Fruit fly (Drosophila melanogaster) ovary, adult (tissue): ENCODE results near the gene CG32023.

ENCODE experiments used
- CG17801 ChIP-seq: fragments of 200-800 bp; optimal IDR thresholded peaks from 2 replicates; lab custom pipeline; 2019; ENCODE audit warnings: missing biosample characterization, mild to moderate bottlenecking, missing genetic modification characterization, moderate library complexity; ENCODE audit not compliant: partially characterized antibody

CG32023 gene

dm6 chr3L:8830954-8831353 lies 27.0 kb upstream of the CG32023 start:
- no peak for TF ChIP-seq CG17801 (GFP tag; lab: Kevin White, UChicago)

dm6 chr3L:8830017-8830702 lies 26.2 kb upstream of the CG32023 start:
- no peak for TF ChIP-seq CG17801 (GFP tag; lab: Kevin White, UChicago)

DNA sequence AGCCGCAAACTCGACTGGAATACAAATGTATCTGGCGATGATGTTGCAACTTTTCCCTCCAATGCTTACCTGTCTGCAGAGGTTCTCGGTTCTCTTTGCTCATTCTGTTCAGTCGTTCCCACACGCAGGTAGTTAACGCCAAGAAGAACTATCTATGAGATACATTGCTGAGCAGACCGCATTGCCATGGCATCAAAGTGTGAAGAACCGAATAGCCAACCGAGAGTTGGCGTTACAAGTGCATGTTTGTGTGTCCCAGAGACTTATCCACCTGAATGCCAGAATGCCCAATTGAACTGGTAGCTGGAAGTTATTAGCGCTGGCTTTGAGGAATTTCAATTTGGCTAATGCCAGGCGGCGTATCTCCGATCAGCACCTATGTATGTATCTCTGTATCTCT lies 25.6 kb upstream of the CG32023 start:
- TF ChIP-seq CG17801 (GFP tag; lab: Kevin White, UChicago), result no peak

dm6 chr3L:8827868-8828159 lies 23.8 kb upstream of the CG32023 start:
- no peak for TF ChIP-seq CG17801 (GFP tag; lab: Kevin White, UChicago)

DNA sequence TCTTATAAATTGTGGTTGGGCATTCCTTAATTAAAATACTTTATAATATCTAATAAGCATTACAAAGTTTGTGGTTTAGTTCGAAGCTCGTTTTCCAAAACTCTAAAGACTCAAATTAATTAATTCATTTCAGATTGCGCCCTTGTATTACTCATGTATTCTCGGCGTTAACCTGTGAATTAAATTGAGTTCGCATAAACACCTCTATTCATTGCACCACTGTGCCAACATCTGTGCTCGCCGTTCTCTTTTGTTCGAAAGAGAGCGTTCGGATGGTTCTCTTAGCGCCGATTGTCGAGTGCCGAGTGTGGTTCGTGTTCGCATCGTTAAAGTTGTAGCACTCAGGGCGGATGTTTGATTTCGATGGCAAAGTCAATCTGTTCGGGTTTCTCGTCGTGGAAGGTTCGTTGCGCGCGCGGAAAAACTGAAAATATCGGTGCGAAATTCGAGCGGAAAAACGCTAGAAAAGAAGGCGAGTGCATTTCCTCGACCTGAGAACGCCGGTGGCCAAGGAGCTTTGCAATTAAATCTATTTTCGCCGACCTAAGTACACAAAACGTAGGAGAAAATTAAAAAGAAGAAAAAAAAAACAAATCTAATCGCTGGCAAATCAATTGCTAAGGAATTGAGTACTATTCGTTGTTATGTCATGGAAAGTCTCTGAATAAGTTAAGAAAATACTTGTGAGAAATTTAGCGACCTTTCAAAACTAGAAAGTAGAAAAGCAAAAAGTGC lies 23.3 kb upstream of the CG32023 start, which contains the start of gene dally:
dally (plus strand) TSS at position 373 of the 735 bp plus-strand sequence.
- peak; percentile 37 for TF ChIP-seq CG17801 (GFP tag; lab: Kevin White, UChicago)

DNA sequence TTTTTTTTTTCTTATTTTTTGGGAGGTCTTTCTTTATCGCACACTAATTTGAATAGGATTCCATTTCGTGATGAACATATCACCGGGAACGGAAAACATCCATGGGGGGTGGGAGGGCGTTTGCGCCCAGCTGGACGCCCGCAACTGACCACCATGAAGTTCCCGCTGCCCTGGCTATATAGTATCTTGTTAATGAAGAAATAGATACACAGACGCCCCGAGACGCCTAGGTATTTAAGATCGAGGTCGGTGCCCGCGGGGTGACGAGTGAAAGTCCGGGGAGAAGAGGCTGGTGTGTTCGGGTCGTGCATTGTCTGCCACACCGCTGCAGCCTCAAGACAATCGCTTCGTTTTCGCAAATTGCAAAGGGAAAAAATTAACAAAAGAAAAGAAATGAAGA lies 22.1 kb upstream of the CG32023 start:
- TF ChIP-seq CG17801 (GFP tag; lab: Kevin White, UChicago), result no peak

DNA sequence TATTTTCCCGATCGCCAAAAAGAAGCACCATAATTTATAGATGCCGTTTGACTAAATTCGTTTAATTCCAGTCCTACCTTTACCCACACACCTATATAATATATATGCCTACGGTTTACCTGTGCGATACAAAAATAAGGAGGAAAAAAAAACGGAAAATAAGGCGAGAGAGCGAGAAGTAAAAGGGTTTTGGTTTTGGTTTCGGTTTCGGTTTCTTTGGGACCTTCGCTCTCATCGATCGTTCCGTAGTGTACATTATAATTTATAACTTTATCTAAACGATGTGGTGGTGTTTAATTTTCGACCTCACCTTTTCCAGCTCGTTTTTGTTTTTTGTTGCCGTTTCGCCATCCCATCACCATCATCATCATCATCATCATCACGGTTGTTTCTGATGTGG lies 21.6 kb upstream of the CG32023 start:
- no peak for TF ChIP-seq CG17801 (GFP tag; lab: Kevin White, UChicago)

DNA sequence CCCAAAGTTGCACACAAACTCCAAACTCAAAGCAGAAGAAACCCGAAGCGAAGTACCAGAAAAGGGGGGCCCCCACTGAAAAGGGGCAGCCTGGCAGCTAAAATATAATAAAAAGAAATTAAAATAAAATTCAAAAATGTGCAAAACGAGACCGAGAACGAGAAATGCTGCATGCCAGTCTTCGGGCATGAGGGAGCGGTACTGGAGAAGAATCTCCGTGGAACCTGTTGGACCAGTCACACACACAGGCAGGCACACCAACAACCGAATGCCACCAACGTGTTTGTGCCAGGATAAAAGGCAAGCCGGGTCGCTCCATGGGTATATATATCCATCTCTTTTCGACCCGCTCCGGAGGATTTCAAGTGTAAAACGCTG lies 21.0 kb upstream of the CG32023 start:
- TF ChIP-seq CG17801 (GFP tag; lab: Kevin White, UChicago), result no peak

dm6 chr3L:8824403-8825029 lies 20.5 kb upstream of the CG32023 start:
- no peak for TF ChIP-seq CG17801 (GFP tag; lab: Kevin White, UChicago)

DNA sequence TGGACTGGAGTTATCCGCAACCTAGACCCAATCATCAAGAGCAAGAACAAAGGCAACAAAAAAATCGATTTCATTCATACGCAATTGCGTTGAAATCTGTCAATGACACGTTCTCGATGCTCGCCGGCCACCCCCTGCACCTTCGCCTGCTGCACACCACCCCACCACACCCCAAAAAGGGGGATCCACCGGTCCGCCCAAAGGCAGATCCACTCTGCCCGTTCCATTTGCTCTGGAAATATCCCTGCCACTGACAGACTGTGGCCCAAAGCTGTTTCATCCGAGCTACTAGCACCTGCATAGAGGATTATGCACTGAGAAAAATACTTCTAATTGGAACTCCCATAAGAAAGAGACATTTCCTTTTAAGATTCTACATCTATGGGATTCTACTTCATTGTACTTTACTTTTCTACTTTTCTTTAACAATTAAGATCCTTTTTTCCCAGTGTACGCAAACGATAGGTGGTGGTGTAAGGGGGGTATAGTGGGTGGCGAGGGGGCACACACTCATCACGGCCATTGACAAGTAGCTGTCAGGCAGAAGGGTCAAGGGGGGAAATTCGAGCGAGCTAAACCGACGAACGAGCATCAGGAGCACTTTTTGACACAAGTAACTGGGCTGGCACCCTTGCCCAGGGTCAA lies 19.9 kb upstream of the CG32023 start:
- no peak for TF ChIP-seq CG17801 (GFP tag; lab: Kevin White, UChicago)

DNA sequence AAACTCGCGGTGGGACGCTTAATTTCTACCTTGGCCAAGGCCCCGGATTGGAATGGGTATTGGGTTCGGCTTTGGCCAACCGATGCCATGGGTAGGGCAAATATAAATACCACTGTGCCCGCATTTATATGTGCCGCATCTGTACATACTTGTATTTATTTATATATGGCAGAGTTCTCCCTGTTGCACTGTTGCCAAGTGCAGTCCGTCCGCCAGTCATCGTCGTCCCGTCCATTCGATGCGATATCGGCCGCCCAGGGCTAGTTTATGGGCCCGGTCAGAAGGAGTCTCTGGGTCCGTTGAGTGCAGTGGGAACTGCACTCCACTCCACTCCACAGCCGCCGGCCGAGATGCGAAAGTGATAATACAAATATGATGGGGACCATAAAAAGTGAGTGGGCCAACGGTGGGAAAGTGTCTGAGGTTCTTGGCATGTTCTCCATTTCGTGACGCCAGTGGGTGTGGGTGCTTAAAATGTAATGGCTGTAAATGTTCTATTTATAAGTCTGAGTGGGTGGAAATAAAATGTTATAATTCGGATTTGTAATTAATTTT lies 19.0 kb upstream of the CG32023 start:
- no peak for TF ChIP-seq CG17801 (GFP tag; lab: Kevin White, UChicago)

dm6 chr3L:8821708-8822660 lies 18.0 kb upstream of the CG32023 start:
- no peak for TF ChIP-seq CG17801 (GFP tag; lab: Kevin White, UChicago)

dm6 chr3L:8819441-8819840 lies 15.5 kb upstream of the CG32023 start:
- TF ChIP-seq CG17801 (GFP tag; lab: Kevin White, UChicago), result no peak

dm6 chr3L:8813484-8813883 lies 9.5 kb upstream of the CG32023 start:
- no peak for TF ChIP-seq CG17801 (GFP tag; lab: Kevin White, UChicago)
